Fruit fly (Drosophila melanogaster): ENCODE data around the gene Eip63E.

Gene Eip63E

dm6 chr3L:3512998-3513397 is 2.6 kb upstream of the Eip63E start (continued):
- TF ChIP-seq topi (GFP tag; optimal IDR thresholded peaks at IDR 0.05) (peak; percentile 74), Ets21C (GFP tag; optimal IDR thresholded peaks at IDR 0.05) (peak; percentile 60), CG1621 (tag; optimal IDR thresholded peaks at IDR 0.05) (no peak)

dm6 chr3L:3514020-3514419 is 1.5 kb upstream of the Eip63E start:
- TF ChIP-seq topi (GFP tag; optimal IDR thresholded peaks at IDR 0.05) (peak; percentile 87), Ets96B (tag; optimal IDR thresholded peaks at IDR 0.05) (peak; percentile 73), fd59A (GFP tag; optimal IDR thresholded peaks at IDR 0.05) (peak; percentile 53), CG34406 (GFP tag; optimal IDR thresholded peaks at IDR 0.05) (peak; percentile 61), acj6 (GFP tag; optimal IDR thresholded peaks at IDR 0.05) (peak; percentile 66), Lpt (GFP tag; optimal IDR thresholded peaks at IDR 0.05) (no peak), fkh (GFP tag; optimal IDR thresholded peaks at IDR 0.05) (no peak), Sox14 (GFP tag; optimal IDR thresholded peaks at IDR 0.05) (peak; percentile 77), ss (GFP tag; optimal IDR thresholded peaks at IDR 0.05) (peak; percentile 42 to 51), cyc (GFP tag; optimal IDR thresholded peaks at IDR 0.05) (peak; percentile 81), Blimp-1 (GFP tag; optimal IDR thresholded peaks at IDR 0.05) (peak; percentile 57), CG1621 (tag; optimal IDR thresholded peaks at IDR 0.05) (peak; percentile 69), achi (GFP tag; optimal IDR thresholded peaks at IDR 0.05) (peak; percentile 49), esn (GFP tag; optimal IDR thresholded peaks at IDR 0.05) (peak; percentile 89), fd85E (GFP tag; optimal IDR thresholded peaks at IDR 0.05) (no peak), CG6854 (GFP tag; optimal IDR thresholded peaks at IDR 0.05) (peak; percentile 68), CG4318 (GFP tag; optimal IDR thresholded peaks at IDR 0.05) (no peak), CG8319 (GFP tag; optimal IDR thresholded peaks at IDR 0.05) (peak; percentile 27), spab (GFP tag; optimal IDR thresholded peaks at IDR 0.05) (peak; percentile 70), CG8632 (GFP tag; optimal IDR thresholded peaks at IDR 0.05) (peak; percentile 51), salr (GFP tag; optimal IDR thresholded peaks at IDR 0.05) (peak; percentile 8 to 12), CG16779 (tag; optimal IDR thresholded peaks at IDR 0.05) (no peak), CG7368 (GFP tag; optimal IDR thresholded peaks at IDR 0.05) (no peak), CG11762 (GFP tag; optimal IDR thresholded peaks at IDR 0.05; ENCODE audit: insufficient read depth) (no peak), CG6808 (GFP tag; optimal IDR thresholded peaks at IDR 0.05) (peak; percentile 68), CG3032 (tag; optimal IDR thresholded peaks at IDR 0.05) (peak; percentile 68), CG11294 (GFP tag; IDR thresholded peaks at IDR 0.05) (no peak), Smox (GFP tag; optimal IDR thresholded peaks at IDR 0.05) (peak; percentile 83), CG8119 (GFP tag; IDR thresholded peaks at IDR 0.05) (no peak), Sox102F (GFP tag; optimal IDR thresholded peaks at IDR 0.05) (peak; percentile 84), vri (GFP tag; optimal IDR thresholded peaks at IDR 0.05) (peak; percentile 81), Eip93F (GFP tag; optimal IDR thresholded peaks at IDR 0.05) (peak; percentile 81), CG31627 (GFP tag; optimal IDR thresholded peaks at IDR 0.05) (peak; percentile 81), Hr39 (GFP tag; optimal IDR thresholded peaks at IDR 0.05) (peak; percentile 85), dac (GFP tag; optimal IDR thresholded peaks at IDR 0.05) (no peak), lz (GFP tag; optimal IDR thresholded peaks at IDR 0.05) (peak; percentile 86), CG6276 (GFP tag; optimal IDR thresholded peaks at IDR 0.05) (no peak), CG11902 (GFP tag; optimal IDR thresholded peaks at IDR 0.05) (peak; percentile 53), CG6163 (GFP tag; IDR thresholded peaks at IDR 0.05) (peak; percentile 80), CG15336 (GFP tag; IDR thresholded peaks at IDR 0.05) (0 out of 2 replicates have a peak, but pooled peaks have one; percentile 19), Eip78C (GFP tag) (peak; percentile 91), CG9139 (GFP tag; optimal IDR thresholded peaks at IDR 0.05) (no peak), pdm3 (GFP tag; optimal IDR thresholded peaks at IDR 0.05) (peak; percentile 63), Hr4 (GFP tag; optimal IDR thresholded peaks at IDR 0.05) (no peak), Eip75B (GFP tag; optimal IDR thresholded peaks at IDR 0.05) (peak; percentile 75), Gug (GFP tag; IDR thresholded peaks at IDR 0.05) (no peak), OdsH (GFP tag; optimal IDR thresholded peaks at IDR 0.05) (peak; percentile 59), Met (GFP tag; optimal IDR thresholded peaks at IDR 0.05) (peak; percentile 89), svp (GFP tag) (peak; percentile 94)

All from whole organism, prepupa.